Fruit fly (Drosophila melanogaster): ENCODE data around the gene lsn.

lsn gene

DNA sequence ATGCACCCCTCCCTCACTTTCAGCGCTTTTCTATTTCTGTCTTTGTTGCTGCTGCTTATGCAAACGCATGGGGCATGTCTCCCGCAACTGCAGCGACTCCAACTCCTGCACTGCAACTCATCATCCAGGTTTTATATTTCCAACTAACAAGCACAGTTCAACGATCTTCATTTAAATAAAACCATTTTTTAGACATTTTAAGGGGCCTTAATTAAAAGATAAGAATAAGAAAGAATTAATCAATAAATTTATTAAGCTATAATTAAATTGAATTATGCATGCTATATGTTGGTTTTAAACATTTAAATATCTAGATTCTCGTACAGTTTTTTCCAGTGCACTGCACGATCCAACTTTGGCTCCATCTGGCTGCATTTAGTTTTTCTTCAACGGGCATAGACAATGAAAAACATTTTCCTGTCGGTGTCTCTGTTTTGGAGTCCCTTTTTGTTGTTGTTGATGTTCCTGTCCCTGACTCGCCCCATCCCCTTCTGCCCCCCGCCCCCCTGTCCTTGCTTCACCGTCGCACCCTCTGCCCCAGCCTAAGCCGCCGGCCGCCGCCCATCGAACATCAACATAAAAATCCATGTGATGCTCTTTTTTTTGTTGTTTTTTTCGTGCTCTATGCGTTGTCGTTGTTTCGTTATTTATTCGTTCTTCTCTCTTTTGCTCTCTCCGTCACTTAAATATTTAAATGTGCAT lies 36.0 kb upstream of the lsn start (continued):
- TF ChIP-seq sob (GFP tag; IDR thresholded peaks at IDR 0.05) (no peak), eyg (GFP tag; optimal IDR thresholded peaks at IDR 0.05) (no peak), Lim3 (GFP tag; IDR thresholded peaks at IDR 0.05) (no peak), ash1 (GFP tag; optimal IDR thresholded peaks at IDR 0.05) (no peak), run (tag; optimal IDR thresholded peaks at IDR 0.05) (peak; percentile 13), CG5245 (GFP tag; optimal IDR thresholded peaks at IDR 0.05) (peak; percentile 14), CG8765 (GFP tag; IDR thresholded peaks at IDR 0.05) (no peak), nom (GFP tag; optimal IDR thresholded peaks at IDR 0.05) (no peak), p53 (GFP tag; optimal IDR thresholded peaks at IDR 0.05) (no peak), ATbp (GFP tag; optimal IDR thresholded peaks at IDR 0.05) (peak; percentile 70), CG17568 (GFP tag; optimal IDR thresholded peaks at IDR 0.05) (peak; percentile 21), Hr3 (GFP tag; optimal IDR thresholded peaks at IDR 0.05) (peak; percentile 54), CG10959 (GFP tag; IDR thresholded peaks at IDR 0.05) (peak; percentile 74; the same call in 1 of the 2 replicates), CG18599 (GFP tag; optimal IDR thresholded peaks at IDR 0.05) (peak; percentile 22), Lhr (GFP tag; optimal IDR thresholded peaks at IDR 0.05) (peak; percentile 33), Hmr (GFP tag; optimal IDR thresholded peaks at IDR 0.05) (no peak), NfI (GFP tag; optimal IDR thresholded peaks at IDR 0.05) (no peak), fu2 (GFP tag; optimal IDR thresholded peaks at IDR 0.05) (no peak), gcm2 (GFP tag; optimal IDR thresholded peaks at IDR 0.05) (no peak), ewg (GFP tag; optimal IDR thresholded peaks at IDR 0.05) (peak; percentile 61)

DNA sequence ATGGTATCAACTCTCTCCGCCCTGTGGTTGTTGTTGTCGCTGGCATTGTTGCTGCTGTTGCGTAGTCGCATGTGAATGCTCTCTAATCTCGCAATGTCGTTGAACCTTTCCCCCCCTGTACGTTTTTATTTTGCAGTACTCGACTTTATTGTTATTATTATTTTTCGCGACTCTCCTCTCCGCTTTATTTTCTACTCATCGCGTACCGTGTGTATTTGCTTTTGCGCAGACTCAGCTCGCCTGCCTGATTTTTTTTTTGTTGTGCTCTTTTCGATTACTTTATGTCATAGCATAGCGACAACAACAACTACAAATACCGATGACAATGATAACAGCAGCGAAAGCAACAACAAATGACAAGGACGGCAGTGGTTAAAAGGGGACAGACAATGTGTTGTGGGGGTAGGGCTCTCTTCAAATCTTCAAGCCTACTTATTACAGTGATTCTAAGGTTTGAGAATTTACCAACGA lies 35.4 kb upstream of the lsn start:
- TF ChIP-seq CG1233 (GFP tag; optimal IDR thresholded peaks at IDR 0.05): no peak
- TF ChIP-seq CG17385 (GFP tag; optimal IDR thresholded peaks at IDR 0.05): no peak
- no peak for TF ChIP-seq HLH54F (GFP tag; optimal IDR thresholded peaks at IDR 0.05)
- no peak for TF ChIP-seq CG4282 (GFP tag; optimal IDR thresholded peaks at IDR 0.05)
- TF ChIP-seq CG16813 (GFP tag; IDR thresholded peaks at IDR 0.05; ENCODE audit: partially characterized antibody): no peak
- TF ChIP-seq nerfin-2 (GFP tag; IDR thresholded peaks at IDR 0.05; ENCODE audit: partially characterized antibody): no peak
- TF ChIP-seq ewg (GFP tag; optimal IDR thresholded peaks at IDR 0.05): peak; percentile 12
- TF ChIP-seq CG2875 (GFP tag; optimal IDR thresholded peaks at IDR 0.05): no peak
- peak; percentile 55 for TF ChIP-seq Med (GFP tag)
- TF ChIP-seq Elba2 (GFP tag; optimal IDR thresholded peaks at IDR 0.05): no peak
- TF ChIP-seq btn (GFP tag; optimal IDR thresholded peaks at IDR 0.05): no peak
- peak; percentile 73 for TF ChIP-seq grn (GFP tag; optimal IDR thresholded peaks at IDR 0.05)
- TF ChIP-seq sd (tag; optimal IDR thresholded peaks at IDR 0.05): peak; percentile 15
- TF ChIP-seq tgo (GFP tag; IDR thresholded peaks at IDR 0.05): 0 out of 3 replicates have a peak, but pooled peaks have one; percentile 1
- no peak for TF ChIP-seq Max (GFP tag; optimal IDR thresholded peaks at IDR 0.05)
- TF ChIP-seq yki (optimal IDR thresholded peaks at IDR 0.05): peak; percentile 36
- peak; percentile 51 for TF ChIP-seq lbe (GFP tag; optimal IDR thresholded peaks at IDR 0.05)
- TF ChIP-seq Rx (GFP tag; IDR thresholded peaks at IDR 0.05): no peak
- no peak for TF ChIP-seq schlank (tag; optimal IDR thresholded peaks at IDR 0.05)
- TF ChIP-seq chm (GFP tag; IDR thresholded peaks at IDR 0.05): no peak
- no peak for TF ChIP-seq fd64A (GFP tag; optimal IDR thresholded peaks at IDR 0.05)
- no peak for TF ChIP-seq dm (GFP tag; optimal IDR thresholded peaks at IDR 0.05)
- peak; percentile 98 for TF ChIP-seq CG4360 (GFP tag; IDR thresholded peaks at IDR 0.05)
- no peak for TF ChIP-seq Rfx (GFP tag; IDR thresholded peaks at IDR 0.05)
- no peak for TF ChIP-seq CG3726 (GFP tag; IDR thresholded peaks at IDR 0.05)
- no peak for TF ChIP-seq Hr39 (optimal IDR thresholded peaks at IDR 0.05)
- peak; percentile 60 to 78 for TF ChIP-seq Trl (optimal IDR thresholded peaks at IDR 0.05)
- no peak for TF ChIP-seq Trl (GFP tag; optimal IDR thresholded peaks at IDR 0.05)
- TF ChIP-seq Pdp1 (GFP tag; optimal IDR thresholded peaks at IDR 0.05): peak in 1 of 2 experiments; percentile 81
- TF ChIP-seq D19A (tag; optimal IDR thresholded peaks at IDR 0.05): peak; percentile 79
- TF ChIP-seq oc (tag; optimal IDR thresholded peaks at IDR 0.05): peak; percentile 5
- TF ChIP-seq CG18262 (tag; optimal IDR thresholded peaks at IDR 0.05): no peak
